Fruit fly (Drosophila melanogaster): ENCODE measurements around the gene tna.

The tna gene

dm6 chr3L:10822364-10823231, 12.7 kb upstream of the tna start (continued):
- TF ChIP-seq jigr1 (GFP tag; IDR thresholded peaks at IDR 0.05) (peak; percentile 51; the same call in 1 of the 3 replicates), NC2β (GFP tag; optimal IDR thresholded peaks at IDR 0.05) (no peak), Myb (GFP tag; optimal IDR thresholded peaks at IDR 0.05) (peak; percentile 17), mirr (GFP tag; optimal IDR thresholded peaks at IDR 0.05) (peak; percentile 59), CG2889 (GFP tag; IDR thresholded peaks at IDR 0.05) (peak; percentile 76), CG3726 (GFP tag; IDR thresholded peaks at IDR 0.05) (peak; percentile 56; the same call in 1 of the 3 replicates), vfl (GFP tag; optimal IDR thresholded peaks at IDR 0.05) (peak; percentile 49), CG13123 (GFP tag; optimal IDR thresholded peaks at IDR 0.05) (peak; percentile 21), bab2 (GFP tag; optimal IDR thresholded peaks at IDR 0.05) (peak; percentile 32), CG11085 (GFP tag; IDR thresholded peaks at IDR 0.05) (peak; percentile 50; the same call in 1 of the 2 replicates), CG8924 (tag; optimal IDR thresholded peaks at IDR 0.05) (peak; percentile 78), CG5245 (GFP tag; optimal IDR thresholded peaks at IDR 0.05) (peak; percentile 23), CG31441 (GFP tag; IDR thresholded peaks at IDR 0.05) (peak; percentile 79), inv (GFP tag; IDR thresholded peaks at IDR 0.05; ENCODE audit: partially characterized antibody) (no peak), esg (GFP tag; conservative IDR thresholded peaks at IDR 0.05) (peak; percentile 67), CG14667 (GFP tag; IDR thresholded peaks at IDR 0.05) (peak; percentile 41), CG7271 (tag; optimal IDR thresholded peaks at IDR 0.05) (no peak), scrt (GFP tag; optimal IDR thresholded peaks at IDR 0.05) (peak; percentile 88), CG12219 (GFP tag; optimal IDR thresholded peaks at IDR 0.05) (peak; percentile 62), ato (GFP tag; IDR thresholded peaks at IDR 0.05; ENCODE audit: partially characterized antibody) (no peak), CG12942 (GFP tag; optimal IDR thresholded peaks at IDR 0.05) (peak; percentile 15), Usf (GFP tag; optimal IDR thresholded peaks at IDR 0.05) (peak; percentile 2), Dp (GFP tag; optimal IDR thresholded peaks at IDR 0.05) (no peak), Abd-B (GFP tag; optimal IDR thresholded peaks at IDR 0.05) (peak; percentile 58), kni (GFP tag; optimal IDR thresholded peaks at IDR 0.05) (peak; percentile 37), Chrac-16 (GFP tag; optimal IDR thresholded peaks at IDR 0.05) (peak; percentile 24), CG15696 (tag; optimal IDR thresholded peaks at IDR 0.05) (peak; percentile 5), Nf-YA (GFP tag; IDR thresholded peaks at IDR 0.05) (peak; percentile 40; the same call in 1 of the 2 replicates), Atf6 (GFP tag; IDR thresholded peaks at IDR 0.05) (peak; percentile 80), CG17829 (tag; optimal IDR thresholded peaks at IDR 0.05) (peak; percentile 65), Blimp-1 (GFP tag; optimal IDR thresholded peaks at IDR 0.05) (peak; percentile 77), dysf (GFP tag; IDR thresholded peaks at IDR 0.05) (peak; percentile 85), Hand (GFP tag; optimal IDR thresholded peaks at IDR 0.05) (peak; percentile 88), CG18764 (GFP tag; optimal IDR thresholded peaks at IDR 0.05) (peak; percentile 16), CG15514 (GFP tag; optimal IDR thresholded peaks at IDR 0.05) (peak; percentile 75), CG12155 (GFP tag; optimal IDR thresholded peaks at IDR 0.05) (peak; percentile 46), cwo (GFP tag; optimal IDR thresholded peaks at IDR 0.05) (peak; percentile 79), NfI (GFP tag; optimal IDR thresholded peaks at IDR 0.05) (peak; percentile 64), pb (GFP tag; optimal IDR thresholded peaks at IDR 0.05) (peak; percentile 14), dati (GFP tag; IDR thresholded peaks at IDR 0.05) (peak; percentile 18; the same call in 1 of the 2 replicates), HLH54F (GFP tag; optimal IDR thresholded peaks at IDR 0.05) (peak; percentile 24), eve (GFP tag; optimal IDR thresholded peaks at IDR 0.05) (peak in 1 of 2 experiments; percentile 76), jing (GFP tag; optimal IDR thresholded peaks at IDR 0.05) (peak; percentile 33), abd-A (tag; optimal IDR thresholded peaks at IDR 0.05) (peak; percentile 93), hbn (GFP tag; IDR thresholded peaks at IDR 0.05; ENCODE audit: partially characterized antibody) (no peak), Fer1 (GFP tag; optimal IDR thresholded peaks at IDR 0.05) (peak; percentile 92), jumu (GFP tag; optimal IDR thresholded peaks at IDR 0.05) (peak; percentile 51), Neu2 (GFP tag; optimal IDR thresholded peaks at IDR 0.05; ENCODE audit: borderline replicate concordance) (no peak)

Measured in whole organism, embryonic.